Worm (Caenorhabditis elegans) whole organism, mixed stage, embryonic: Measurements from ENCODE around the gene col-3.

Experiments used
- blmp-1 ChIP-seq: fragments of 150-350 bp; optimal IDR thresholded peaks from 2 replicates; lab custom pipeline; 2014; ENCODE audit warnings: missing biosample characterization, missing genetic modification characterization
- elt-3 ChIP-seq: fragments of 150-350 bp; optimal IDR thresholded peaks from 2 replicates; lab custom pipeline; 2014; ENCODE audit warnings: missing biosample characterization, missing genetic modification characterization
- lin-13 ChIP-seq: fragments of 150-350 bp; optimal IDR thresholded peaks from 2 replicates; lab custom pipeline; 2014; ENCODE audit warnings: missing biosample characterization, missing genetic modification characterization
- nhr-12 ChIP-seq: fragments of 150-350 bp; optimal IDR thresholded peaks from 2 replicates; lab custom pipeline; 2014; ENCODE audit warnings: missing biosample characterization, missing genetic modification characterization
- nhr-2 ChIP-seq: fragments of 150-350 bp; optimal IDR thresholded peaks from 2 replicates; lab custom pipeline; 2014; ENCODE audit warnings: missing biosample characterization, missing genetic modification characterization
- nhr-76 ChIP-seq: sonication (generic microtip); optimal IDR thresholded peaks from 2 replicates; lab custom pipeline; 2017; ENCODE audit warnings: missing biosample characterization, missing genetic modification characterization
- pha-4 ChIP-seq: fragments of 150-350 bp; optimal IDR thresholded peaks from 2 replicates; lab custom pipeline; 2018; ENCODE audit warnings: missing biosample characterization, missing genetic modification reagents, missing genetic modification characterization
- snpc-4 ChIP-seq: fragments of 150-350 bp; optimal IDR thresholded peaks from 2 replicates; lab custom pipeline; 2014; ENCODE audit warnings: missing biosample characterization, missing genetic modification characterization
- sptf-1 ChIP-seq: sonication (generic microtip); optimal IDR thresholded peaks from 2 replicates; lab custom pipeline; 2017; ENCODE audit warnings: mild to moderate bottlenecking, missing genetic modification characterization, moderate library complexity, missing compliant biosample characterization
- tbx-8 ChIP-seq: fragments of 200-800 bp; sonication (Bioruptor generic); optimal IDR thresholded peaks from 2 replicates; lab custom pipeline; 2018; ENCODE audit warnings: mild to moderate bottlenecking, missing genetic modification characterization, moderate library complexity, missing compliant biosample characterization
- unc-39 ChIP-seq: fragments of 150-350 bp; optimal IDR thresholded peaks from 2 replicates; lab custom pipeline; 2014; ENCODE audit warnings: missing biosample characterization, missing genetic modification characterization

- TF ChIP-seq nhr-2 (tag; lab: Kevin White, UChicago) (no peak), sptf-1 (no peak), elt-3 (tag; lab: Kevin White, UChicago) (no peak), blmp-1 (tag; lab: Kevin White, UChicago) (no peak), lin-13 (tag; lab: Kevin White, UChicago) (no peak), pha-4 (no peak), unc-39 (tag; lab: Kevin White, UChicago) (no peak), snpc-4 (tag; lab: Kevin White, UChicago) (no peak), nhr-12 (tag; lab: Kevin White, UChicago) (no peak), tbx-8 (no peak), nhr-76 (no peak)
Observed at ce11 chrIV:8817639-8818038, 6.9 kb upstream of the col-3 start, which contains the start of gene T28C6.10.
